Worm (Caenorhabditis elegans) whole organism, late embryonic: ENCODE data around the gene C27D6.11.

Experiments
- ama-1 ChIP-seq: fragments of 150-350 bp; optimal IDR thresholded peaks from 2 replicates; lab custom pipeline; 2014
- dmd-4 ChIP-seq: sonication (generic microtip); optimal IDR thresholded peaks from 2 replicates; lab custom pipeline; 2016; ENCODE audit warnings: borderline replicate concordance, missing genetic modification characterization, missing compliant biosample characterization
- dve-1 ChIP-seq: sonication (generic microtip); optimal IDR thresholded peaks from 2 replicates; lab custom pipeline; 2017; ENCODE audit warnings: antibody characterized with exemption, mild to moderate bottlenecking, missing genetic modification characterization, missing compliant biosample characterization
- elt-2 ChIP-seq: sonication (generic microtip); optimal IDR thresholded peaks from 2 replicates; lab custom pipeline; 2016; ENCODE audit warnings: missing genetic modification reagents, missing genetic modification characterization, missing compliant biosample characterization
- hlh-30 ChIP-seq: sonication (generic microtip); optimal IDR thresholded peaks from 2 replicates; lab custom pipeline; 2017; ENCODE audit warnings: antibody characterized with exemption, missing genetic modification characterization, missing compliant biosample characterization; ENCODE audit not compliant: insufficient read depth
- mec-3 ChIP-seq: sonication (generic microtip); optimal IDR thresholded peaks from 2 replicates; lab custom pipeline; 2016; ENCODE audit warnings: borderline replicate concordance, missing genetic modification characterization, missing compliant biosample characterization
- nhr-11 ChIP-seq: fragments of 150-350 bp; optimal IDR thresholded peaks from 2 replicates; lab custom pipeline; 2014; ENCODE audit warnings: missing biosample characterization, missing genetic modification characterization
- pha-4 ChIP-seq: fragments of 150-350 bp; optimal IDR thresholded peaks from 2 replicates; lab custom pipeline; 2018; ENCODE audit warnings: missing biosample characterization, missing genetic modification reagents, missing genetic modification characterization
- unc-86 ChIP-seq: sonication (generic microtip); optimal IDR thresholded peaks from 2 replicates; lab custom pipeline; 2016; ENCODE audit warnings: missing genetic modification characterization, missing compliant biosample characterization

DNA sequence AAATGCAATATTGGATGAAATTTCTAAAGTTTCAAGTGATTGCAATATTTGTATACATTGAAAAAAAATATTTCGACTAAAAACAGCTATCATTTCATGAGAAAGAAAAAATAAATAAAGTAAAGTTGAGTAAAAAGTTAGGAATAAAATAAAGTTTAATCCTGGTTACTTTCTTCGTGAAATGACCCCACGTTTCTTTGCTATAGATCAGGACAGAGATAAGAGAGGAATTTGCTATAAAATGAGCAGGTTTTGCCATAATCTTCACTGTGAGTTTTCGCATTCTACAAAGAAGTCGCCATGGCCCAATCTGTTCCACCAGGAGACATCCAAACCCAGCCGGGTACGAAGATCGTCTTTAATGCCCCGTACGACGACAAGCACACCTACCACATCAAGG, 33.1 kb upstream of the C27D6.11 start, which contains the start of gene msp-49:
- TF ChIP-seq unc-86 (tag; lab: Kevin White, UChicago) = no peak
- TF ChIP-seq ama-1 (lab: Kevin White, UChicago) = no peak
- TF ChIP-seq nhr-11 (tag; lab: Kevin White, UChicago) = no peak
- TF ChIP-seq dve-1 = no peak
- no peak for TF ChIP-seq dmd-4 (tag; lab: Kevin White, UChicago)
- TF ChIP-seq elt-2 (tag; lab: Kevin White, UChicago) = no peak
- TF ChIP-seq pha-4 (tag; lab: Kevin White, UChicago) = no peak
- no peak for TF ChIP-seq mec-3 (tag; lab: Kevin White, UChicago)
- no peak for TF ChIP-seq hlh-30 (tag; lab: Kevin White, UChicago)
